Fruit fly (Drosophila melanogaster) whole organism, embryonic: ENCODE data around the gene Capr.

Experiments used
- Adf1 ChIP-seq: fragments of 200-800 bp; sonication (Bioruptor generic); IDR thresholded peaks from 2 replicates; pipeline ENCODE4 v1.3.6; 2022; ENCODE audit warnings: missing biosample characterization, missing genetic modification characterization
- BtbVII ChIP-seq: fragments of 200-800 bp; sonication (Bioruptor generic); optimal IDR thresholded peaks from 3 replicates; lab custom pipeline; 2017; ENCODE audit warnings: missing biosample characterization, mild to moderate bottlenecking, missing genetic modification characterization
- CG10543 ChIP-seq: fragments of 200-800 bp; sonication (Bioruptor generic); optimal IDR thresholded peaks from 3 replicates; lab custom pipeline; 2017; ENCODE audit warnings: missing biosample characterization, mild to moderate bottlenecking, missing genetic modification characterization, moderate library complexity
- CG10565 ChIP-seq: fragments of 200-800 bp; sonication (Bioruptor generic); optimal IDR thresholded peaks from 3 replicates; lab custom pipeline; 2016; ENCODE audit warnings: missing biosample characterization, mild to moderate bottlenecking, missing genetic modification characterization
- CG11696 ChIP-seq: fragments of 200-800 bp; sonication (Bioruptor generic); IDR thresholded peaks from 2 replicates; pipeline ENCODE4 v1.3.6; 2022; ENCODE audit warnings: missing biosample characterization, missing genetic modification characterization
- CG12071 ChIP-seq: fragments of 200-800 bp; sonication (Bioruptor generic); optimal IDR thresholded peaks from 3 replicates; lab custom pipeline; 2018; ENCODE audit warnings: missing biosample characterization, mild to moderate bottlenecking, missing genetic modification characterization
- CG14667 ChIP-seq: fragments of 200-800 bp; sonication (Bioruptor generic); IDR thresholded peaks from 2 replicates; pipeline ENCODE4 v1.3.6; 2022; ENCODE audit warnings: missing biosample characterization, missing genetic modification characterization
- CG15514 ChIP-seq: fragments of 200-800 bp; sonication (Bioruptor generic); optimal IDR thresholded peaks from 3 replicates; lab custom pipeline; 2017; ENCODE audit warnings: missing biosample characterization, missing genetic modification characterization, mild to moderate bottlenecking, moderate library complexity, missing genetic modification reagents
- CG18011 ChIP-seq: fragments of 200-800 bp; sonication (Bioruptor generic); optimal IDR thresholded peaks from 2 replicates; lab custom pipeline; 2017; ENCODE audit warnings: missing biosample characterization, missing genetic modification characterization, mild to moderate bottlenecking, moderate library complexity, missing genotype
- CG1832 ChIP-seq: fragments of 200-800 bp; sonication (Bioruptor generic); optimal IDR thresholded peaks from 2 replicates; lab custom pipeline; 2017; ENCODE audit warnings: missing biosample characterization, mild to moderate bottlenecking, missing genetic modification characterization, inconsistent platforms
- CG2202 ChIP-seq: fragments of 200-800 bp; sonication (Bioruptor generic); optimal IDR thresholded peaks from 2 replicates; lab custom pipeline; 2018; ENCODE audit warnings: missing biosample characterization, mild to moderate bottlenecking, missing genetic modification characterization
- CG30020 ChIP-seq: fragments of 200-800 bp; optimal IDR thresholded peaks from 2 replicates; lab custom pipeline; 2019; ENCODE audit warnings: missing biosample characterization, mild to moderate bottlenecking, missing genetic modification characterization, moderate library complexity
- CG42726 ChIP-seq: fragments of 200-800 bp; sonication (Bioruptor generic); IDR thresholded peaks from 2 replicates; pipeline ENCODE4 v1.3.6; 2022; ENCODE audit warnings: missing biosample characterization, missing genetic modification characterization; ENCODE audit not compliant: partially characterized antibody
- CG5180 ChIP-seq: fragments of 200-800 bp; sonication (Bioruptor generic); optimal IDR thresholded peaks from 3 replicates; lab custom pipeline; 2017; ENCODE audit warnings: missing biosample characterization, missing genetic modification characterization, mild to moderate bottlenecking, moderate library complexity, missing genetic modification reagents
- CG9215 ChIP-seq: fragments of 200-800 bp; sonication (Bioruptor generic); IDR thresholded peaks from 2 replicates; pipeline ENCODE4 v1.3.6; 2022; ENCODE audit warnings: missing biosample characterization, missing genetic modification characterization
- Dref ChIP-seq: fragments of 200-800 bp; sonication (Bioruptor generic); IDR thresholded peaks from 2 replicates; pipeline ENCODE4 v1.3.6; 2022; ENCODE audit warnings: missing biosample characterization, missing genetic modification characterization
- E2f2 ChIP-seq: fragments of 200-800 bp; sonication (Bioruptor generic); IDR thresholded peaks from 2 replicates; pipeline ENCODE4 v1.3.6; 2022; ENCODE audit warnings: missing biosample characterization, missing genetic modification characterization
- Ets65A ChIP-seq: fragments of 200-800 bp; sonication (Bioruptor generic); peaks from one replicate; lab custom pipeline; 2016; ENCODE audit warnings: missing biosample characterization, missing genetic modification characterization
- Fer3 ChIP-seq: fragments of 200-800 bp; sonication (Bioruptor generic); optimal IDR thresholded peaks from 2 replicates; lab custom pipeline; 2018; ENCODE audit warnings: missing biosample characterization, mild to moderate bottlenecking, missing genetic modification characterization, moderate library complexity
- HLH3B ChIP-seq: fragments of 200-800 bp; sonication (Bioruptor generic); IDR thresholded peaks from 2 replicates; pipeline ENCODE4 v1.3.6; 2022; ENCODE audit warnings: missing biosample characterization, missing genetic modification characterization
- Hey ChIP-seq: fragments of 200-800 bp; sonication (Bioruptor generic); optimal IDR thresholded peaks from 3 replicates; lab custom pipeline; 2018; ENCODE audit warnings: missing biosample characterization, mild to moderate bottlenecking, missing genetic modification characterization
- Hmx ChIP-seq: fragments of 200-800 bp; sonication (Bioruptor generic); optimal IDR thresholded peaks from 2 replicates; lab custom pipeline; 2016; ENCODE audit warnings: missing biosample characterization, missing genetic modification characterization
- Hr3 ChIP-seq: fragments of 200-800 bp; sonication (Bioruptor generic); optimal IDR thresholded peaks from 3 replicates; lab custom pipeline; 2016; ENCODE audit warnings: missing biosample characterization, missing genetic modification characterization
- Hr39 ChIP-seq: fragments of >200 bp; optimal IDR thresholded peaks from 2 replicates; lab custom pipeline; 2017
- Mad ChIP-seq: fragments of 200-800 bp; sonication (Bioruptor generic); optimal IDR thresholded peaks from 2 replicates; lab custom pipeline; 2016; ENCODE audit warnings: missing biosample characterization, missing genetic modification characterization
- Rfx ChIP-seq: fragments of 200-800 bp; sonication (Bioruptor generic); IDR thresholded peaks from 2 replicates; pipeline ENCODE4 v1.3.6; 2022; ENCODE audit warnings: missing biosample characterization, missing genetic modification characterization
- ap ChIP-seq: fragments of 200-800 bp; sonication (Bioruptor generic); IDR thresholded peaks from 2 replicates; pipeline ENCODE4 v1.3.6; 2022; ENCODE audit warnings: missing biosample characterization, missing genetic modification characterization
- ato ChIP-seq: fragments of 200-800 bp; sonication (Bioruptor generic); IDR thresholded peaks from 2 replicates; pipeline ENCODE4 v1.3.6; 2022; ENCODE audit warnings: missing biosample characterization, missing genetic modification characterization; ENCODE audit not compliant: partially characterized antibody
- chif ChIP-seq, 2 experiments: fragments of 200-800 bp; sonication (Bioruptor generic); optimal IDR thresholded peaks; 3 replicates each; lab custom pipeline; 2016; ENCODE audit warnings: missing biosample characterization in 2 of 2, missing genetic modification characterization in 2 of 2
- chinmo ChIP-seq: fragments of 200-800 bp; sonication (Bioruptor generic); IDR thresholded peaks from 4 replicates; pipeline ENCODE4 v1.3.6; 2022; ENCODE audit warnings: missing biosample characterization, missing genetic modification characterization; ENCODE audit not compliant: partially characterized antibody
- crol ChIP-seq: fragments of 200-800 bp; sonication (Bioruptor generic); IDR thresholded peaks from 2 replicates; pipeline ENCODE4 v1.3.6; 2022; ENCODE audit warnings: missing biosample characterization, missing genetic modification characterization
- eve ChIP-seq, 2 experiments: fragments of >200 bp; optimal IDR thresholded peaks; 2 replicates each; lab custom pipeline; 2017; ENCODE audit warnings: missing biosample characterization in 2 of 2, missing genetic modification characterization in 2 of 2
- fd3F ChIP-seq: fragments of 200-800 bp; sonication (Bioruptor generic); optimal IDR thresholded peaks from 2 replicates; lab custom pipeline; 2018; ENCODE audit warnings: missing biosample characterization, mild to moderate bottlenecking, missing genetic modification characterization, moderate library complexity
- fd96Cb ChIP-seq: fragments of 200-800 bp; sonication (Bioruptor generic); optimal IDR thresholded peaks from 2 replicates; lab custom pipeline; 2018; ENCODE audit warnings: missing biosample characterization, mild to moderate bottlenecking, missing genetic modification characterization, moderate library complexity
- gsb-n ChIP-seq: fragments of 200-800 bp; sonication (Bioruptor generic); optimal IDR thresholded peaks from 3 replicates; lab custom pipeline; 2018; ENCODE audit warnings: missing biosample characterization, mild to moderate bottlenecking, missing genetic modification characterization
- hkb ChIP-seq, 2 experiments: fragments of 200-800 bp in 1 of 2; fragments of >200 bp in 1 of 2; sonication (Bioruptor generic) in 1 of 2; IDR thresholded peaks in 1 of 2; optimal IDR thresholded peaks in 1 of 2; 2 replicates each; pipeline versions ENCODE4 v1.3.6 to Lab custom; 2017 to 2022; ENCODE audit warnings: missing biosample characterization in 1 of 2, missing genetic modification characterization in 1 of 2
- kah ChIP-seq: fragments of 200-800 bp; sonication (Bioruptor generic); optimal IDR thresholded peaks from 2 replicates; lab custom pipeline; 2018; ENCODE audit warnings: missing biosample characterization, mild to moderate bottlenecking, missing genetic modification characterization
- lola ChIP-seq, 3 experiments: fragments of >200 bp in 2 of 3; fragments of 200-800 bp in 1 of 3; sonication (Bioruptor generic) in 1 of 3; optimal IDR thresholded peaks; 2 replicates each; lab custom pipeline; 2017 to 2019; ENCODE audit warnings: missing biosample characterization in 3 of 3, missing genetic modification characterization in 3 of 3, mild to moderate bottlenecking in 1 of 3, moderate library complexity in 1 of 3
- nom ChIP-seq: fragments of 200-800 bp; sonication (Bioruptor generic); optimal IDR thresholded peaks from 2 replicates; lab custom pipeline; 2017; ENCODE audit warnings: missing biosample characterization, missing genetic modification characterization, mild to moderate bottlenecking, moderate library complexity, missing genetic modification reagents
- onecut ChIP-seq: fragments of 200-800 bp; sonication (Bioruptor generic); IDR thresholded peaks from 2 replicates; pipeline ENCODE4 v1.3.6; 2022; ENCODE audit warnings: missing biosample characterization, missing genetic modification characterization
- ranshi ChIP-seq: fragments of 200-800 bp; sonication (Bioruptor generic); IDR thresholded peaks from 2 replicates; pipeline ENCODE4 v1.3.6; 2022; ENCODE audit warnings: missing biosample characterization, missing genetic modification characterization
- sd ChIP-seq: fragments of 200-800 bp; sonication (Bioruptor generic); optimal IDR thresholded peaks from 3 replicates; lab custom pipeline; 2018; ENCODE audit warnings: missing biosample characterization, mild to moderate bottlenecking, missing genetic modification characterization, moderate library complexity
- shn ChIP-seq: fragments of 200-800 bp; sonication (Bioruptor generic); optimal IDR thresholded peaks from 3 replicates; lab custom pipeline; 2016; ENCODE audit warnings: missing biosample characterization, missing genetic modification characterization
- yki ChIP-seq: fragments of >200 bp; optimal IDR thresholded peaks from 3 replicates; lab custom pipeline; 2018

Capr gene

dm6 chr3L:18653737-18654136 is 19.4 kb downstream of the Capr start (continued):
- TF ChIP-seq CG11696 (GFP tag; lab: Robert Waterston, UW), result no peak
- TF ChIP-seq E2f2 (GFP tag; lab: Robert Waterston, UW), result no peak
- no peak for TF ChIP-seq CG30020 (tag; lab: Kevin White, UChicago)
- no peak for TF ChIP-seq ap (GFP tag; lab: Robert Waterston, UW)

dm6 chr3L:18643222-18643621 is 29.9 kb downstream of the Capr start:
- no peak for TF ChIP-seq Adf1
- peak; percentile 78 for TF ChIP-seq Ets65A (GFP tag; lab: Kevin White, UChicago)

- TF ChIP-seq nom (GFP tag; lab: Kevin White, UChicago) (peak; percentile 38), ranshi (GFP tag; lab: Robert Waterston, UW) (peak; percentile 99), chinmo (GFP tag; lab: Robert Waterston, UW) (no peak), Hr39 (lab: Kevin White, UChicago) (no peak), kah (GFP tag; lab: Kevin White, UChicago) (peak; percentile 73), hkb (optimal IDR thresholded peaks at IDR 0.05; lab: Kevin White, UChicago) (no peak), hkb (GFP tag; IDR thresholded peaks at IDR 0.05; lab: Robert Waterston, UW) (peak; percentile 96), HLH3B (peak; percentile 98), CG30020 (tag; lab: Kevin White, UChicago) (peak; percentile 28), chif (GFP tag; optimal IDR thresholded peaks at IDR 0.05; lab: Kevin White, UChicago) (peak; percentile 91 to 94), fd96Cb (tag; lab: Kevin White, UChicago) (peak; percentile 84), CG18011 (GFP tag; lab: Kevin White, UChicago) (peak; percentile 84), yki (lab: Kevin White, UChicago) (peak; percentile 93), crol (GFP tag; lab: Robert Waterston, UW) (peak; percentile 72; the same call in 1 of the 2 replicates), CG12071 (peak; percentile 88), Hey (tag; lab: Kevin White, UChicago) (peak; percentile 74), CG15514 (GFP tag; lab: Kevin White, UChicago) (peak; percentile 86), sd (peak; percentile 62), CG5180 (peak; percentile 71), Dref (GFP tag; lab: Robert Waterston, UW) (no peak; the same call in 1 of the 2 replicates), CG14667 (GFP tag; lab: Robert Waterston, UW) (peak; percentile 97), CG42726 (GFP tag; lab: Robert Waterston, UW) (peak; percentile 54; the same call in 1 of the 2 replicates), Adf1 (peak; percentile 95), Rfx (GFP tag; lab: Robert Waterston, UW) (peak; percentile 99), CG2202 (tag; lab: Kevin White, UChicago) (peak; percentile 73), CG9215 (GFP tag; lab: Robert Waterston, UW) (peak; percentile 96), onecut (GFP tag; lab: Robert Waterston, UW) (peak; percentile 83), Hr3 (GFP tag; lab: Kevin White, UChicago) (peak; percentile 90), Fer3 (tag; lab: Kevin White, UChicago) (peak; percentile 96), shn (GFP tag; lab: Kevin White, UChicago) (peak; percentile 91), CG10565 (peak; percentile 30), eve (GFP tag; optimal IDR thresholded peaks at IDR 0.05; lab: Kevin White, UChicago) (peak in 1 of 2 experiments; percentile 92), gsb-n (tag; lab: Kevin White, UChicago) (peak; percentile 74), lola (GFP tag; optimal IDR thresholded peaks at IDR 0.05; lab: Kevin White, UChicago) (peak in 1 of 3 experiments; percentile 69), BtbVII (GFP tag; lab: Kevin White, UChicago) (peak; percentile 88), ato (GFP tag; lab: Robert Waterston, UW) (no peak), fd3F (GFP tag; lab: Kevin White, UChicago) (peak; percentile 93), CG10543 (GFP tag; lab: Kevin White, UChicago) (peak; percentile 94), Hmx (GFP tag; lab: Kevin White, UChicago) (peak; percentile 86), CG1832 (GFP tag; lab: Kevin White, UChicago) (no peak), Mad (GFP tag; lab: Kevin White, UChicago) (peak; percentile 89)
These were observed 32.3 kb downstream of the Capr start for dm6 chr3L:18640584-18641527.
